Worm (Caenorhabditis elegans) whole organism, late embryonic: ENCODE measurements around the gene C55C3.8.

Experiments used
- K09A11.1 ChIP-seq: sonication (generic microtip); optimal IDR thresholded peaks from 2 replicates; lab custom pipeline; 2017; ENCODE audit warnings: antibody characterized with exemption, mild to moderate bottlenecking, missing genetic modification characterization, missing compliant biosample characterization; ENCODE audit not compliant: insufficient read depth
- T23F11.4 ChIP-seq: fragments of 200-800 bp; sonication (Bioruptor generic); optimal IDR thresholded peaks from 2 replicates; lab custom pipeline; 2018; ENCODE audit warnings: mild to moderate bottlenecking, missing genetic modification characterization, missing compliant biosample characterization
- ahr-1 ChIP-seq: sonication (generic microtip); optimal IDR thresholded peaks from 2 replicates; lab custom pipeline; 2016; ENCODE audit warnings: missing genetic modification characterization, missing compliant biosample characterization
- ceh-18 ChIP-seq: sonication (generic microtip); optimal IDR thresholded peaks from 2 replicates; lab custom pipeline; 2016; ENCODE audit warnings: missing genetic modification characterization, missing compliant biosample characterization
- ceh-2 ChIP-seq: sonication (generic microtip); optimal IDR thresholded peaks from 2 replicates; lab custom pipeline; 2016; ENCODE audit warnings: missing genotype, missing genetic modification characterization, missing compliant biosample characterization
- ceh-24 ChIP-seq: sonication (generic microtip); optimal IDR thresholded peaks from 2 replicates; lab custom pipeline; 2016; ENCODE audit warnings: mild to moderate bottlenecking, missing genetic modification characterization, missing compliant biosample characterization
- ceh-30 ChIP-seq: fragments of 150-350 bp; optimal IDR thresholded peaks from 2 replicates; lab custom pipeline; 2014; ENCODE audit warnings: missing biosample characterization, missing genetic modification characterization
- ceh-31 ChIP-seq: sonication (generic microtip); optimal IDR thresholded peaks from 2 replicates; lab custom pipeline; 2016; ENCODE audit warnings: missing genetic modification characterization, missing compliant biosample characterization
- ceh-34 ChIP-seq: sonication (generic microtip); optimal IDR thresholded peaks from 2 replicates; lab custom pipeline; 2016; ENCODE audit warnings: mild to moderate bottlenecking, missing genetic modification characterization, missing compliant biosample characterization
- ceh-45 ChIP-seq: fragments of 200-800 bp; sonication (Bioruptor generic); IDR thresholded peaks from 2 replicates; pipeline ENCODE4 v1.3.6; 2022; ENCODE audit warnings: missing genetic modification reagents, missing genetic modification characterization, missing compliant biosample characterization
- ceh-48 ChIP-seq: sonication (generic microtip); optimal IDR thresholded peaks from 2 replicates; lab custom pipeline; 2016; ENCODE audit warnings: missing genetic modification characterization, inconsistent platforms, missing compliant biosample characterization
- ceh-9 ChIP-seq: sonication (generic microtip); optimal IDR thresholded peaks from 2 replicates; lab custom pipeline; 2016; ENCODE audit warnings: mild to moderate bottlenecking, missing genetic modification characterization, inconsistent platforms, missing compliant biosample characterization
- che-1 ChIP-seq: sonication (generic microtip); optimal IDR thresholded peaks from 2 replicates; lab custom pipeline; 2016; ENCODE audit warnings: mild to moderate bottlenecking, missing genetic modification characterization, missing compliant biosample characterization
- dmd-4 ChIP-seq: sonication (generic microtip); optimal IDR thresholded peaks from 2 replicates; lab custom pipeline; 2016; ENCODE audit warnings: borderline replicate concordance, missing genetic modification characterization, missing compliant biosample characterization
- elt-2 ChIP-seq: sonication (generic microtip); optimal IDR thresholded peaks from 2 replicates; lab custom pipeline; 2016; ENCODE audit warnings: missing genetic modification reagents, missing genetic modification characterization, missing compliant biosample characterization
- ets-4 ChIP-seq: sonication (generic microtip); optimal IDR thresholded peaks from 2 replicates; lab custom pipeline; 2016; ENCODE audit warnings: missing genetic modification characterization, missing compliant biosample characterization
- fax-1 ChIP-seq: sonication (generic microtip); optimal IDR thresholded peaks from 2 replicates; lab custom pipeline; 2016; ENCODE audit warnings: missing genotype, missing genetic modification characterization, missing compliant biosample characterization
- gmeb-2 ChIP-seq: sonication (generic microtip); optimal IDR thresholded peaks from 2 replicates; lab custom pipeline; 2016; ENCODE audit warnings: missing genetic modification characterization, inconsistent platforms, missing compliant biosample characterization
- hlh-15 ChIP-seq: sonication (generic microtip); optimal IDR thresholded peaks from 2 replicates; lab custom pipeline; 2016; ENCODE audit warnings: missing genetic modification characterization, missing compliant biosample characterization
- hlh-6 ChIP-seq: sonication (generic microtip); optimal IDR thresholded peaks from 2 replicates; lab custom pipeline; 2016; ENCODE audit warnings: missing genotype, missing genetic modification characterization, missing compliant biosample characterization
- hlh-8 ChIP-seq: sonication (generic microtip); optimal IDR thresholded peaks from 2 replicates; lab custom pipeline; 2016; ENCODE audit warnings: missing genotype, missing genetic modification characterization, missing compliant biosample characterization
- lin-11 ChIP-seq: fragments of 200-800 bp; sonication (Bioruptor generic); optimal IDR thresholded peaks from 2 replicates; lab custom pipeline; 2018; ENCODE audit warnings: mild to moderate bottlenecking, missing genetic modification characterization, missing compliant biosample characterization
- mec-3 ChIP-seq: sonication (generic microtip); optimal IDR thresholded peaks from 2 replicates; lab custom pipeline; 2016; ENCODE audit warnings: borderline replicate concordance, missing genetic modification characterization, missing compliant biosample characterization
- nfya-1 ChIP-seq: sonication (generic microtip); optimal IDR thresholded peaks from 2 replicates; lab custom pipeline; 2017; ENCODE audit warnings: missing genetic modification characterization, mild to moderate bottlenecking, missing compliant biosample characterization, antibody characterized with exemption, moderate library complexity
- nhr-11 ChIP-seq: fragments of 150-350 bp; optimal IDR thresholded peaks from 2 replicates; lab custom pipeline; 2014; ENCODE audit warnings: missing biosample characterization, missing genetic modification characterization
- odd-2 ChIP-seq: sonication (generic microtip); optimal IDR thresholded peaks from 2 replicates; lab custom pipeline; 2017; ENCODE audit warnings: antibody characterized with exemption, mild to moderate bottlenecking, missing genetic modification characterization, missing compliant biosample characterization
- pat-9 ChIP-seq: fragments of 200-800 bp; sonication (Bioruptor generic); optimal IDR thresholded peaks from 2 replicates; lab custom pipeline; 2018; ENCODE audit warnings: mild to moderate bottlenecking, missing genetic modification characterization, moderate library complexity, missing compliant biosample characterization
- pha-2 ChIP-seq: sonication (generic microtip); optimal IDR thresholded peaks from 2 replicates; lab custom pipeline; 2017; ENCODE audit warnings: mild to moderate bottlenecking, missing genetic modification characterization, missing compliant biosample characterization
- pqm-1 ChIP-seq: sonication (generic microtip); optimal IDR thresholded peaks from 2 replicates; lab custom pipeline; 2016; ENCODE audit warnings: missing genetic modification characterization, missing compliant biosample characterization
- pros-1 ChIP-seq: fragments of 150-350 bp; optimal IDR thresholded peaks from 2 replicates; lab custom pipeline; 2014; ENCODE audit warnings: missing biosample characterization, missing genetic modification reagents, missing genetic modification characterization
- ref-2 ChIP-seq: sonication (generic microtip); optimal IDR thresholded peaks from 2 replicates; lab custom pipeline; 2016; ENCODE audit warnings: missing genetic modification characterization, missing compliant biosample characterization
- rnt-1 ChIP-seq: sonication (generic microtip); optimal IDR thresholded peaks from 2 replicates; lab custom pipeline; 2016; ENCODE audit warnings: missing genetic modification characterization, missing compliant biosample characterization
- sdc-2 ChIP-seq: sonication (generic microtip); optimal IDR thresholded peaks from 2 replicates; lab custom pipeline; 2016; ENCODE audit warnings: missing genotype, missing genetic modification characterization, missing compliant biosample characterization
- sox-2 ChIP-seq: fragments of 200-800 bp; sonication (Bioruptor generic); IDR thresholded peaks from 2 replicates; pipeline ENCODE4 v1.3.6; 2022; ENCODE audit warnings: missing genetic modification reagents, missing genetic modification characterization, missing compliant biosample characterization
- sox-4 ChIP-seq: sonication (generic microtip); optimal IDR thresholded peaks from 2 replicates; lab custom pipeline; 2017; ENCODE audit warnings: mild to moderate bottlenecking, missing genetic modification characterization, inconsistent platforms, missing compliant biosample characterization
- unc-3 ChIP-seq, 2 experiments: fragments of 200-800 bp in 1 of 2; sonication (Bioruptor generic) in 1 of 2; sonication (generic microtip) in 1 of 2; conservative IDR thresholded peaks in 1 of 2; optimal IDR thresholded peaks in 1 of 2; 2 replicates each; pipeline versions ENCODE4 v1.3.6 to Lab custom; 2016 to 2022; ENCODE audit warnings: missing compliant biosample characterization in 2 of 2, missing genetic modification characterization in 2 of 2, missing genetic modification reagents in 1 of 2
- unc-55 ChIP-seq: sonication (generic microtip); optimal IDR thresholded peaks from 2 replicates; lab custom pipeline; 2017; ENCODE audit warnings: missing biosample characterization, missing genetic modification reagents, missing genetic modification characterization
- unc-86 ChIP-seq: sonication (generic microtip); optimal IDR thresholded peaks from 2 replicates; lab custom pipeline; 2016; ENCODE audit warnings: missing genetic modification characterization, missing compliant biosample characterization

The C55C3.8 gene

ce11 chrIV:5700372-5700771 is 9.5 kb downstream of the C55C3.8 start:
- no peak for TF ChIP-seq T23F11.4
- peak; percentile 3 for TF ChIP-seq unc-55

ce11 chrIV:5701646-5702045 is 10.8 kb downstream of the C55C3.8 start:
- TF ChIP-seq sox-4 (tag; lab: Kevin White, UChicago) (no peak), ceh-48 (tag; lab: Kevin White, UChicago) (no peak), hlh-8 (no peak), hlh-6 (tag; lab: Kevin White, UChicago) (no peak), odd-2 (tag; lab: Kevin White, UChicago) (no peak), sox-2 (GFP tag; lab: Robert Waterston, UW) (no peak), ceh-2 (tag; lab: Kevin White, UChicago) (no peak), nhr-11 (tag; lab: Kevin White, UChicago) (no peak), T23F11.4 (no peak), hlh-15 (tag; lab: Kevin White, UChicago) (no peak), elt-2 (tag; lab: Kevin White, UChicago) (no peak)

- TF ChIP-seq ceh-45 (GFP tag; lab: Robert Waterston, UW) (no peak), nhr-11 (tag; lab: Kevin White, UChicago) (no peak), mec-3 (tag; lab: Kevin White, UChicago) (no peak), pqm-1 (tag; lab: Kevin White, UChicago) (no peak), dmd-4 (no peak), pha-2 (tag; lab: Kevin White, UChicago) (no peak), sox-4 (tag; lab: Kevin White, UChicago) (no peak), ets-4 (tag; lab: Kevin White, UChicago) (no peak), sdc-2 (tag; lab: Kevin White, UChicago) (no peak), gmeb-2 (tag; lab: Kevin White, UChicago) (no peak), nfya-1 (no peak), ceh-34 (tag; lab: Kevin White, UChicago) (no peak), ahr-1 (tag; lab: Kevin White, UChicago) (no peak), fax-1 (no peak)
Observed at ce11 chrIV:5703443-5703842, 12.6 kb downstream of the C55C3.8 start, which contains the start of the genes C55C3.73 and perm-5. C55C3.73 (minus strand) TSS chrIV:5703451. perm-5 (minus strand) TSS chrIV:5703468.

ce11 chrIV:5703917-5704316 is 13.1 kb downstream of the C55C3.8 start:
- TF ChIP-seq ceh-24 = no peak

- TF ChIP-seq ceh-9 (tag; lab: Kevin White, UChicago) (no peak), che-1 (no peak), sdc-2 (tag; lab: Kevin White, UChicago) (no peak), pat-9 (tag; lab: Kevin White, UChicago) (no peak), rnt-1 (no peak), ceh-2 (tag; lab: Kevin White, UChicago) (no peak), pros-1 (tag; lab: Kevin White, UChicago) (no peak), K09A11.1 (no peak), ceh-30 (no peak), ceh-45 (GFP tag; lab: Robert Waterston, UW) (no peak), unc-86 (tag; lab: Kevin White, UChicago) (no peak), hlh-8 (no peak), unc-3 (GFP tag; conservative IDR thresholded peaks at IDR 0.05; lab: Robert Waterston, UW) (no peak), unc-3 (tag; optimal IDR thresholded peaks at IDR 0.05; lab: Kevin White, UChicago) (no peak), ceh-18 (no peak), ceh-31 (no peak), lin-11 (tag; lab: Kevin White, UChicago) (no peak), ref-2 (tag; lab: Kevin White, UChicago) (no peak)
Observed at ce11 chrIV:5706603-5707002, 15.8 kb downstream of the C55C3.8 start.
